Worm (Caenorhabditis elegans): ENCODE measurements around the gene F58H1.5.

The F58H1.5 gene

DNA sequence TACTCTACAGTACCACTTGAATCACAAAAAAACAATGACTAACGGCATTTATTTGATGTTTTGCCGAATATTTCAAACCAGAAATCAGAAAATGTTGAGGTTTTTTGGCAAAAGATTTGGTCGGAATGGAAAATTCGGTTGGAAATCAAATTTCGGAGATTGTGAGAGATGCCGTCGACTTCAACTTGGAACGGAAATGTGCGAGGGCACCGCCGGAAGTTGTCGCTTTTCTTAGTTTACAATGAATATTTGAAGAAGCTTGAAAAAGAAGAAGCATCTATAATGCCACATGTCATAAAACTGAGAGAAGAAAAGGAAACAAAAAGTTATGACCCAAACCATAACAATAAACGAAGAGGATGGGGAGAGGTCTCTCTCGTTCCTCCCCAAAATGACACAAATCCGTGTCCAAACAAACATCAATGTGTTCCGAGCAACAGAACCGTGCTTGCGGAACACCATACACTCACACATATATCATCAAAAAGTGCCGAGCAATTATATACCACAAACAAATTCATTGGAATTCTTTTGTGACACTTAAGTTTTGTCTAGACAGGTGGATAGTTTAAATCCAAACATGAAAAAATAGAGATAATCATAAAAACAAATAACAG lies 32.4 kb downstream of the F58H1.5 start (continued):
- 0 out of 2 replicates have a peak, but pooled peaks have one; percentile 10 for TF ChIP-seq mcd-1 (GFP tag; IDR thresholded peaks at IDR 0.05)
- TF ChIP-seq D2030.7 (GFP tag; IDR thresholded peaks at IDR 0.05), result 0 out of 2 replicates have a peak, but pooled peaks have one; percentile 20
- no peak for TF ChIP-seq ceh-91 (GFP tag; IDR thresholded peaks at IDR 0.05)
- TF ChIP-seq cebp-1 (GFP tag; IDR thresholded peaks at IDR 0.05), result no peak
- peak; percentile 35 for TF ChIP-seq cebp-1 (tag; optimal IDR thresholded peaks at IDR 0.05)
- TF ChIP-seq nfya-1 (tag; optimal IDR thresholded peaks at IDR 0.05; ENCODE audit: borderline replicate concordance, insufficient read depth), result no peak
- TF ChIP-seq tbp1 (GFP tag; optimal IDR thresholded peaks at IDR 0.05), result peak; percentile 6
- peak; percentile 27; the same call in 1 of the 2 replicates for TF ChIP-seq madf-6 (GFP tag; IDR thresholded peaks at IDR 0.05)
- TF ChIP-seq hrde-1 (tag; optimal IDR thresholded peaks at IDR 0.05; ENCODE audit: borderline replicate concordance), result peak; percentile 66
- no peak for TF ChIP-seq rec-8 (tag; optimal IDR thresholded peaks at IDR 0.05)
- TF ChIP-seq ztf-26 (tag; optimal IDR thresholded peaks at IDR 0.05), result no peak

ce11 chrV:11993706-11994345 lies 35.6 kb downstream of the F58H1.5 start, which contains the start of the genes cyl-1 and C52E4.7:
cyl-1 (minus strand) TSS chrV:11993723.
C52E4.7 (plus strand) TSS chrV:11994295.
- TF ChIP-seq efl-1 (GFP tag; optimal IDR thresholded peaks at IDR 0.05), result peak; percentile 14
- peak; percentile 5 for TF ChIP-seq F49E8.2 (tag; optimal IDR thresholded peaks at IDR 0.05; ENCODE audit: insufficient read depth)
- TF ChIP-seq attf-5 (GFP tag; optimal IDR thresholded peaks at IDR 0.05), result peak; percentile 62
- TF ChIP-seq tbp1 (GFP tag; optimal IDR thresholded peaks at IDR 0.05), result peak; percentile 16
- TF ChIP-seq lin-35 (GFP tag; optimal IDR thresholded peaks at IDR 0.05), result peak in 1 of 3 experiments; percentile 12
- peak; percentile 46 for TF ChIP-seq lin-54 (GFP tag; optimal IDR thresholded peaks at IDR 0.05)
- no peak for TF ChIP-seq snpc-3.4 (tag; optimal IDR thresholded peaks at IDR 0.05)
- peak; percentile 42; the same call in 1 of the 2 replicates for TF ChIP-seq madf-6 (GFP tag; IDR thresholded peaks at IDR 0.05)
- TF ChIP-seq F37B4.10 (GFP tag; IDR thresholded peaks at IDR 0.05), result no peak
- peak; percentile 6 for TF ChIP-seq ceh-27 (GFP tag; optimal IDR thresholded peaks at IDR 0.05)
- no peak for TF ChIP-seq zfh-2 (GFP tag; conservative IDR thresholded peaks at IDR 0.05)
- peak; percentile 30 for TF ChIP-seq dpl-1 (GFP tag; optimal IDR thresholded peaks at IDR 0.05)
- TF ChIP-seq snpc-4 (GFP tag; optimal IDR thresholded peaks at IDR 0.05), result no peak
- peak; percentile 26 to 83 (median 60) for TF ChIP-seq snpc-4 (tag; optimal IDR thresholded peaks at IDR 0.05)
- no peak for TF ChIP-seq pha-4 (tag; optimal IDR thresholded peaks at IDR 0.05)
- no peak for TF ChIP-seq egrh-3 (GFP tag; IDR thresholded peaks at IDR 0.05)
- no peak for TF ChIP-seq sea-2 (GFP tag; IDR thresholded peaks at IDR 0.05)
- no peak for TF ChIP-seq ceh-91 (GFP tag; IDR thresholded peaks at IDR 0.05)
- TF ChIP-seq lsl-1 (GFP tag; optimal IDR thresholded peaks at IDR 0.05), result peak; percentile 20
- TF ChIP-seq rcor-1 (GFP tag; IDR thresholded peaks at IDR 0.05), result no peak
- TF ChIP-seq let-607 (tag; optimal IDR thresholded peaks at IDR 0.05), result peak in 1 of 2 experiments; percentile 6
- peak; percentile 46; the same call in 1 of the 2 replicates for TF ChIP-seq dox-1 (GFP tag; IDR thresholded peaks at IDR 0.05)
- TF ChIP-seq madf-3 (GFP tag; IDR thresholded peaks at IDR 0.05), result peak; percentile 98
- peak; percentile 9 for TF ChIP-seq nhr-80 (tag; optimal IDR thresholded peaks at IDR 0.05)
- no peak for TF ChIP-seq mxl-1 (tag; optimal IDR thresholded peaks at IDR 0.05)

ce11 chrV:11995862-11996261 lies 37.7 kb downstream of the F58H1.5 start, which contains the start of gene C52E4.12:
C52E4.12 (plus strand) TSS chrV:11996162.
- no peak for TF ChIP-seq F22D6.2 (tag; optimal IDR thresholded peaks at IDR 0.05)
- no peak for TF ChIP-seq lin-35 (GFP tag; optimal IDR thresholded peaks at IDR 0.05)
- no peak for TF ChIP-seq sdz-38 (tag; optimal IDR thresholded peaks at IDR 0.05)
- no peak for TF ChIP-seq F23B12.7 (tag; optimal IDR thresholded peaks at IDR 0.05; ENCODE audit: insufficient read depth)
- no peak for TF ChIP-seq ztf-25 (GFP tag; IDR thresholded peaks at IDR 0.05)
- no peak for TF ChIP-seq athp-1 (tag; optimal IDR thresholded peaks at IDR 0.05)
- no peak for TF ChIP-seq chd-7 (tag; optimal IDR thresholded peaks at IDR 0.05)
- no peak for TF ChIP-seq T26A5.8 (tag; optimal IDR thresholded peaks at IDR 0.05)
- no peak for TF ChIP-seq B0035.1 (tag; optimal IDR thresholded peaks at IDR 0.05)
